Worm (Caenorhabditis elegans) whole organism, late embryonic: Measurements from ENCODE around the gene Y45F10B.8.
"Not testable (repeated sequence)": the region's sequence is repeated elsewhere in the genome, so short reads cannot be mapped to it uniquely, and the experiment has no call there.

Source experiments
- C08G9.2 ChIP-seq: sonication (generic microtip); optimal IDR thresholded peaks from 2 replicates; lab custom pipeline; 2016; ENCODE audit warnings: mild to moderate bottlenecking, missing genetic modification characterization, moderate library complexity, missing compliant biosample characterization
- C38D4.7 ChIP-seq: fragments of 200-800 bp; sonication (Bioruptor generic); optimal IDR thresholded peaks from 2 replicates; lab custom pipeline; 2018; ENCODE audit warnings: mild to moderate bottlenecking, missing genetic modification characterization, moderate library complexity, missing compliant biosample characterization
- F13H6.1 ChIP-seq: sonication (generic microtip); optimal IDR thresholded peaks from 2 replicates; lab custom pipeline; 2016; ENCODE audit warnings: missing genetic modification characterization, missing compliant biosample characterization
- K02D7.2 ChIP-seq: sonication (generic microtip); optimal IDR thresholded peaks from 2 replicates; lab custom pipeline; 2017; ENCODE audit warnings: mild to moderate bottlenecking, missing genetic modification characterization, missing compliant biosample characterization
- Y22D7AL.16 ChIP-seq: sonication (generic microtip); optimal IDR thresholded peaks from 2 replicates; lab custom pipeline; 2016; ENCODE audit warnings: missing genetic modification characterization, missing compliant biosample characterization
- ahr-1 ChIP-seq: sonication (generic microtip); optimal IDR thresholded peaks from 2 replicates; lab custom pipeline; 2016; ENCODE audit warnings: missing genetic modification characterization, missing compliant biosample characterization
- ceh-18 ChIP-seq: sonication (generic microtip); optimal IDR thresholded peaks from 2 replicates; lab custom pipeline; 2016; ENCODE audit warnings: missing genetic modification characterization, missing compliant biosample characterization
- ceh-24 ChIP-seq: sonication (generic microtip); optimal IDR thresholded peaks from 2 replicates; lab custom pipeline; 2016; ENCODE audit warnings: mild to moderate bottlenecking, missing genetic modification characterization, missing compliant biosample characterization
- ceh-30 ChIP-seq: fragments of 150-350 bp; optimal IDR thresholded peaks from 2 replicates; lab custom pipeline; 2014; ENCODE audit warnings: missing biosample characterization, missing genetic modification characterization
- ceh-6 ChIP-seq: fragments of 200-800 bp; sonication (Bioruptor generic); optimal IDR thresholded peaks from 2 replicates; lab custom pipeline; 2018; ENCODE audit warnings: mild to moderate bottlenecking, missing genetic modification characterization, missing compliant biosample characterization
- dve-1 ChIP-seq: sonication (generic microtip); optimal IDR thresholded peaks from 2 replicates; lab custom pipeline; 2017; ENCODE audit warnings: antibody characterized with exemption, mild to moderate bottlenecking, missing genetic modification characterization, missing compliant biosample characterization
- elt-4 ChIP-seq: sonication (generic microtip); optimal IDR thresholded peaks from 2 replicates; lab custom pipeline; 2016; ENCODE audit warnings: missing genetic modification characterization, missing compliant biosample characterization
- eyg-1 ChIP-seq: sonication (generic microtip); optimal IDR thresholded peaks from 2 replicates; lab custom pipeline; 2016; ENCODE audit warnings: missing genotype, missing genetic modification characterization, missing compliant biosample characterization
- fax-1 ChIP-seq: sonication (generic microtip); optimal IDR thresholded peaks from 2 replicates; lab custom pipeline; 2016; ENCODE audit warnings: missing genotype, missing genetic modification characterization, missing compliant biosample characterization
- fkh-10 ChIP-seq: fragments of 150-350 bp; optimal IDR thresholded peaks from 2 replicates; lab custom pipeline; 2014; ENCODE audit warnings: missing biosample characterization, missing genetic modification reagents, missing genetic modification characterization
- fkh-6 ChIP-seq: sonication (generic microtip); optimal IDR thresholded peaks from 2 replicates; lab custom pipeline; 2016; ENCODE audit warnings: missing genetic modification characterization, missing compliant biosample characterization
- hlh-15 ChIP-seq: sonication (generic microtip); optimal IDR thresholded peaks from 2 replicates; lab custom pipeline; 2016; ENCODE audit warnings: missing genetic modification characterization, missing compliant biosample characterization
- hlh-6 ChIP-seq: sonication (generic microtip); optimal IDR thresholded peaks from 2 replicates; lab custom pipeline; 2016; ENCODE audit warnings: missing genotype, missing genetic modification characterization, missing compliant biosample characterization
- hlh-8 ChIP-seq: sonication (generic microtip); optimal IDR thresholded peaks from 2 replicates; lab custom pipeline; 2016; ENCODE audit warnings: missing genotype, missing genetic modification characterization, missing compliant biosample characterization
- lin-11 ChIP-seq: fragments of 200-800 bp; sonication (Bioruptor generic); optimal IDR thresholded peaks from 2 replicates; lab custom pipeline; 2018; ENCODE audit warnings: mild to moderate bottlenecking, missing genetic modification characterization, missing compliant biosample characterization
- mec-3 ChIP-seq: sonication (generic microtip); optimal IDR thresholded peaks from 2 replicates; lab custom pipeline; 2016; ENCODE audit warnings: borderline replicate concordance, missing genetic modification characterization, missing compliant biosample characterization
- pax-1 ChIP-seq: fragments of 150-350 bp; optimal IDR thresholded peaks from 2 replicates; lab custom pipeline; 2014; ENCODE audit warnings: missing biosample characterization, missing genetic modification characterization
- pha-2 ChIP-seq: sonication (generic microtip); optimal IDR thresholded peaks from 2 replicates; lab custom pipeline; 2017; ENCODE audit warnings: mild to moderate bottlenecking, missing genetic modification characterization, missing compliant biosample characterization
- pha-4 ChIP-seq: fragments of 150-350 bp; optimal IDR thresholded peaks from 2 replicates; lab custom pipeline; 2018; ENCODE audit warnings: missing biosample characterization, missing genetic modification reagents, missing genetic modification characterization
- pqm-1 ChIP-seq: sonication (generic microtip); optimal IDR thresholded peaks from 2 replicates; lab custom pipeline; 2016; ENCODE audit warnings: missing genetic modification characterization, missing compliant biosample characterization
- sox-2 ChIP-seq: fragments of 200-800 bp; sonication (Bioruptor generic); IDR thresholded peaks from 2 replicates; pipeline ENCODE4 v1.3.6; 2022; ENCODE audit warnings: missing genetic modification reagents, missing genetic modification characterization, missing compliant biosample characterization
- syd-9 ChIP-seq: sonication (generic microtip); optimal IDR thresholded peaks from 2 replicates; lab custom pipeline; 2016; ENCODE audit warnings: mild to moderate bottlenecking, missing genetic modification characterization, moderate library complexity, missing compliant biosample characterization
- tbx-7 ChIP-seq: sonication (generic microtip); optimal IDR thresholded peaks from 2 replicates; lab custom pipeline; 2016; ENCODE audit warnings: missing genotype, missing genetic modification characterization, missing compliant biosample characterization
- ttx-3 ChIP-seq: sonication (generic microtip); optimal IDR thresholded peaks from 2 replicates; lab custom pipeline; 2016; ENCODE audit warnings: missing genetic modification reagents, missing genetic modification characterization, missing compliant biosample characterization
- unc-86 ChIP-seq: sonication (generic microtip); optimal IDR thresholded peaks from 2 replicates; lab custom pipeline; 2016; ENCODE audit warnings: missing genetic modification characterization, missing compliant biosample characterization

Gene Y45F10B.8

ce11 chrIV:13578174-13578573 lies at the start of gene Y45F10B.8:
Gene Y45F10B.8, minus strand, starts transcription at chrIV:13578274.
- TF ChIP-seq fkh-6, pha-4, Y22D7AL.16 (tag; lab: Kevin White, UChicago): not testable (repeated sequence)

- TF ChIP-seq fax-1 (no peak), C08G9.2 (tag; lab: Kevin White, UChicago) (no peak), Y22D7AL.16 (tag; lab: Kevin White, UChicago) (no peak), dve-1 (no peak), tbx-7 (no peak), hlh-15 (no peak), pax-1 (tag; lab: Kevin White, UChicago) (no peak), lin-11 (no peak), fkh-10 (GFP tag; lab: Kevin White, UChicago) (no peak), ceh-30 (tag; lab: Kevin White, UChicago) (no peak), pqm-1 (tag; lab: Kevin White, UChicago) (no peak), elt-4 (tag; lab: Kevin White, UChicago) (no peak), ttx-3 (tag; lab: Kevin White, UChicago) (no peak), C38D4.7 (GFP tag; lab: Kevin White, UChicago) (no peak), fkh-6 (tag; lab: Kevin White, UChicago) (no peak), eyg-1 (tag; lab: Kevin White, UChicago) (no peak), hlh-8 (tag; lab: Kevin White, UChicago) (no peak)
These were observed 48.4 kb upstream of the Y45F10B.8 start, which contains the start of gene sru-21 for ce11 chrIV:13626469-13626868. Gene sru-21, plus strand, starts transcription at chrIV:13626769.

- TF ChIP-seq ceh-6 (GFP tag; lab: Kevin White, UChicago) (no peak), unc-86 (tag; lab: Kevin White, UChicago) (no peak), F13H6.1 (tag; lab: Kevin White, UChicago) (no peak), mec-3 (tag; lab: Kevin White, UChicago) (no peak), syd-9 (tag; lab: Kevin White, UChicago) (no peak), ttx-3 (tag; lab: Kevin White, UChicago) (no peak), dve-1 (no peak), ceh-18 (tag; lab: Kevin White, UChicago) (no peak), sox-2 (GFP tag; lab: Robert Waterston, UW) (no peak)
These were observed 45.5 kb upstream of the Y45F10B.8 start, which contains the start of gene C08F11.1 for ce11 chrIV:13623533-13623932. Gene C08F11.1, plus strand, starts transcription at chrIV:13623833.

ce11 chrIV:13619203-13619602 lies 41.1 kb upstream of the Y45F10B.8 start, which contains the start of gene C08F11.3:
Gene C08F11.3, plus strand, starts transcription at chrIV:13619503.
- TF ChIP-seq ahr-1 (tag; lab: Kevin White, UChicago), result no peak
- TF ChIP-seq mec-3 (tag; lab: Kevin White, UChicago), result no peak
- TF ChIP-seq K02D7.2 (tag; lab: Kevin White, UChicago), result no peak
- no peak for TF ChIP-seq pha-2 (tag; lab: Kevin White, UChicago)
- TF ChIP-seq hlh-6 (tag; lab: Kevin White, UChicago), result no peak
- TF ChIP-seq sox-2 (GFP tag; lab: Robert Waterston, UW), result no peak

ce11 chrIV:13609755-13610154 lies 31.7 kb upstream of the Y45F10B.8 start, which contains the start of gene C08F11.13:
Gene C08F11.13, minus strand, starts transcription at chrIV:13609892.
- no peak for TF ChIP-seq fkh-6 (tag; lab: Kevin White, UChicago)
- no peak for TF ChIP-seq ceh-18 (tag; lab: Kevin White, UChicago)
- no peak for TF ChIP-seq ceh-24 (tag; lab: Kevin White, UChicago)
- no peak for TF ChIP-seq ahr-1 (tag; lab: Kevin White, UChicago)
- TF ChIP-seq elt-4 (tag; lab: Kevin White, UChicago), result no peak
- no peak for TF ChIP-seq fkh-10 (GFP tag; lab: Kevin White, UChicago)
- TF ChIP-seq, all 69 proteins: peak for 0
